Fruit fly (Drosophila melanogaster) whole organism, pupa: ENCODE results near the gene CG42329.

Source experiments
- CG13204 ChIP-seq: fragments of 200-800 bp; sonication (Bioruptor generic); optimal IDR thresholded peaks from 2 replicates; lab custom pipeline; 2018; ENCODE audit warnings: missing biosample characterization, mild to moderate bottlenecking, missing genetic modification characterization, moderate library complexity
- CG15710 ChIP-seq: fragments of 200-800 bp; sonication (Bioruptor generic); optimal IDR thresholded peaks from 2 replicates; lab custom pipeline; 2018; ENCODE audit warnings: missing biosample characterization, mild to moderate bottlenecking, missing genetic modification characterization, moderate library complexity
- CG34367 ChIP-seq: fragments of 200-800 bp; sonication (Bioruptor generic); optimal IDR thresholded peaks from 2 replicates; lab custom pipeline; 2018; ENCODE audit warnings: missing biosample characterization, mild to moderate bottlenecking, missing genetic modification characterization
- CG8159 ChIP-seq: fragments of 200-800 bp; sonication (Bioruptor generic); optimal IDR thresholded peaks from 3 replicates; lab custom pipeline; 2018; ENCODE audit warnings: missing biosample characterization, mild to moderate bottlenecking, missing genetic modification characterization, moderate library complexity
- CG8301 ChIP-seq: fragments of 200-800 bp; sonication (Bioruptor generic); optimal IDR thresholded peaks from 2 replicates; lab custom pipeline; 2018; ENCODE audit warnings: missing biosample characterization, mild to moderate bottlenecking, missing genetic modification characterization
- D1 ChIP-seq: fragments of 200-800 bp; sonication (Bioruptor generic); optimal IDR thresholded peaks from 2 replicates; lab custom pipeline; 2018; ENCODE audit warnings: missing biosample characterization, mild to moderate bottlenecking, missing genetic modification characterization, moderate library complexity
- EcR ChIP-seq: fragments of 200-800 bp; sonication (Bioruptor generic); optimal IDR thresholded peaks from 3 replicates; lab custom pipeline; 2019; ENCODE audit warnings: missing biosample characterization, missing genetic modification characterization, mild to moderate bottlenecking, moderate library complexity, missing genetic modification reagents
- Ets98B ChIP-seq: fragments of 200-800 bp; sonication (Bioruptor generic); IDR thresholded peaks from 2 replicates; pipeline ENCODE4 v1.3.6; 2022; ENCODE audit warnings: missing biosample characterization, missing genetic modification characterization
- Pif1B ChIP-seq: fragments of 200-800 bp; sonication (Bioruptor generic); optimal IDR thresholded peaks from 3 replicates; lab custom pipeline; 2016; ENCODE audit warnings: missing biosample characterization, missing genetic modification characterization
- fd96Ca ChIP-seq: fragments of 200-800 bp; sonication (Bioruptor generic); IDR thresholded peaks from 3 replicates; pipeline ENCODE4 v1.3.6; 2022; ENCODE audit warnings: missing biosample characterization, missing genetic modification characterization
- gl ChIP-seq: fragments of 200-800 bp; sonication (Bioruptor generic); optimal IDR thresholded peaks from 2 replicates; lab custom pipeline; 2018; ENCODE audit warnings: missing biosample characterization, mild to moderate bottlenecking, missing genetic modification characterization
- rn ChIP-seq: fragments of 200-800 bp; sonication (Bioruptor generic); IDR thresholded peaks from 2 replicates; pipeline ENCODE4 v1.3.6; 2022; ENCODE audit warnings: missing biosample characterization, missing genetic modification characterization

DNA sequence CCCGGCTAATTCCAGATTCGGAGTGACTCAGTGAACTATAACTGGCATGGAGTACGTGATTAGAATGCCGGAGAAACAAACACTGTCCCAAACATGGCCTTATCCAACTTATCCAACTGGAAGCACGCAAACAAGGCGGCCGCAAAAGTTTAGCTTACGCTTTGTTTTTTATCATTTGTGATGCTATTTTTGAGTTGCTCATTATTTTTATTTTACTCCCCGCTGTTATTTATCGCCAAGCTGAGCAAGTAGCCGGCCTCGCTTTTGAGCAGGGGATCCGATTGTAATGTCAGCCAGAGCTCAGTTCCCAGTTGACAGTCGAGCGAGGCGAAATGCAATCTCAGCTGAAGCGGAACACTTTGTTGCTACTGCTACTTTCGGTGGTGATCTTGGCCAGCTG lies 20.6 kb downstream of the CG42329 start, which contains the start of gene CG5397:
- no peak for TF ChIP-seq CG34367 (tag; lab: Kevin White, UChicago)
- TF ChIP-seq CG8159 (tag; lab: Kevin White, UChicago), result no peak
- TF ChIP-seq CG8301 (tag; lab: Kevin White, UChicago), result no peak
- TF ChIP-seq D1, result no peak
- TF ChIP-seq gl, result no peak
- no peak for TF ChIP-seq Pif1B
- TF ChIP-seq CG15710, result no peak
- no peak for TF ChIP-seq EcR (GFP tag; lab: Kevin White, UChicago)
- TF ChIP-seq Ets98B, result no peak
- no peak for TF ChIP-seq rn (GFP tag; lab: Robert Waterston, UW)
- no peak for TF ChIP-seq fd96Ca (GFP tag; lab: Robert Waterston, UW)
- TF ChIP-seq CG13204 (GFP tag; lab: Kevin White, UChicago), result no peak
